Worm (Caenorhabditis elegans): ENCODE results near the gene ZC239.22.
"Not testable (repeated sequence)": the region's sequence is repeated elsewhere in the genome, so short reads cannot be mapped to it uniquely, and the experiment has no call there.

ZC239.22 gene

ce11 chrII:3201242-3201641, 19.4 kb downstream of the ZC239.22 start, which contains the start of gene sri-48:
Gene sri-48, minus strand, starts transcription at chrII:3201342.
- TF ChIP-seq tbx-2, fos-1, skn-1 (tag; optimal IDR thresholded peaks at IDR 0.05): not testable (repeated sequence)

- no peak for TF ChIP-seq R02D3.7 (tag; optimal IDR thresholded peaks at IDR 0.05)
- TF ChIP-seq nhr-25 (tag; optimal IDR thresholded peaks at IDR 0.05) = no peak
- no peak for TF ChIP-seq ceh-28 (tag; optimal IDR thresholded peaks at IDR 0.05)
- TF ChIP-seq ztf-4 (tag; optimal IDR thresholded peaks at IDR 0.05) = no peak
- no peak for TF ChIP-seq nhr-67 (tag; optimal IDR thresholded peaks at IDR 0.05)
- TF ChIP-seq nfya-1 (tag; optimal IDR thresholded peaks at IDR 0.05; ENCODE audit: insufficient read depth) = no peak
- no peak for TF ChIP-seq lin-15B (tag; optimal IDR thresholded peaks at IDR 0.05)
- TF ChIP-seq unc-62 (GFP tag; optimal IDR thresholded peaks at IDR 0.05) = no peak
Measured at ce11 chrII:3198998-3199397, 21.6 kb downstream of the ZC239.22 start, which contains the start of gene sri-51. Gene sri-51, minus strand, starts transcription at chrII:3199098.

DNA sequence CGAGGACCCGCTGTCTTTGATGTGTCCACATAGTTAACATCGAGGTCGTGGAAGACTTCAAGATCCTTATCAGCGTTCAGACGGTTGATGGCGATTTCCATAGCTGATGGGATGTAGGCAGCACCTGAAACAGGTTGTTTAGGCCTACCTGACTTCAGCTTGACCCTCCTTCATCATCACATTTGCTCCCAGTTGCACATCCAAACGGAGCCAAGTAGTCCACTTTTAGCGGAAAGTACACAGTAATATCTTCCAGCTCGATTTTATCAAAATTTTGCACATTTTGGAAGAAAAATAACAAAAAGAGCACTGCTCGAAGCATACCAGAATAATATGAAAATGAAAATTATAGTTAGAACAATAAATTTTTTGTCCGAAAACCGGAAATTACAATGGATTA, 23.7 kb downstream of the ZC239.22 start, which contains the start of gene gcy-15:
Gene gcy-15, minus strand, starts transcription at position 101 of the 400 bp plus-strand sequence.
- no peak for TF ChIP-seq egl-5 (tag; optimal IDR thresholded peaks at IDR 0.05)
- no peak for TF ChIP-seq nfya-1 (tag; optimal IDR thresholded peaks at IDR 0.05; ENCODE audit: insufficient read depth)
- TF ChIP-seq lin-15B (tag; optimal IDR thresholded peaks at IDR 0.05) = no peak
- no peak for TF ChIP-seq unc-62 (GFP tag; optimal IDR thresholded peaks at IDR 0.05)
- TF ChIP-seq eor-1 (tag; optimal IDR thresholded peaks at IDR 0.05) = no peak
- TF ChIP-seq mml-1 (tag; optimal IDR thresholded peaks at IDR 0.05) = no peak
- TF ChIP-seq aly-2 (tag; optimal IDR thresholded peaks at IDR 0.05) = no peak
- no peak for TF ChIP-seq elt-3 (tag; optimal IDR thresholded peaks at IDR 0.05)
- TF ChIP-seq fkh-2 (tag; optimal IDR thresholded peaks at IDR 0.05) = no peak
- TF ChIP-seq snpc-4 (tag; optimal IDR thresholded peaks at IDR 0.05) = no peak
- no peak for TF ChIP-seq ZK546.5 (tag; optimal IDR thresholded peaks at IDR 0.05)
- no peak for TF ChIP-seq egl-27 (tag; optimal IDR thresholded peaks at IDR 0.05)
- TF ChIP-seq R02D3.7 (tag; optimal IDR thresholded peaks at IDR 0.05) = no peak
- TF ChIP-seq fos-1 (tag; optimal IDR thresholded peaks at IDR 0.05) = no peak
- no peak for TF ChIP-seq lin-39 (tag; optimal IDR thresholded peaks at IDR 0.05)
- TF ChIP-seq nhr-28 (tag; optimal IDR thresholded peaks at IDR 0.05) = no peak
- no peak for TF ChIP-seq ceh-82 (tag; optimal IDR thresholded peaks at IDR 0.05)

DNA sequence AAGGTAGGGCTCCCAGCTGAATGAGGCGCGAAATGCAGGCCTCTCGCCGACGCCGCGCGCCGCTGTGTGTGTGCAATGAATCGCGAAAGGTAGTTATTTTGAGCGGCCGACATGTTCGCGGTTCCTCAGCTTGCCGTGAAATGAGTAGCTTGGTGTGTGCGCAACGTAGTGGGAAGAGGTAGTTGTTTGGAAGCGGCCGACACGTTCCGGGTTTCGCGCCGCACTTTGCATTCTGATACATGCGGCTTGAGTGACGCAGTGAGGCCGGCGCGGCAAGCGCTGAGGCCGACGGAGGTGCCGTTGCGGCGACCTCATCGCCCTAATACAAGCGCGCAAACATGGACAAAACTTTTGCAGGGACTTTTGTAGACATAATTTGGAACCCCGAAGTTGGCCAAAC, 24.9 kb downstream of the ZC239.22 start:
- TF ChIP-seq tbx-2 (tag; optimal IDR thresholded peaks at IDR 0.05) (no peak), fos-1 (tag; optimal IDR thresholded peaks at IDR 0.05) (no peak), egl-27 (tag; optimal IDR thresholded peaks at IDR 0.05) (no peak), mdl-1 (tag; optimal IDR thresholded peaks at IDR 0.05) (no peak), R02D3.7 (tag; optimal IDR thresholded peaks at IDR 0.05) (no peak), nhr-77 (tag; optimal IDR thresholded peaks at IDR 0.05) (no peak)

DNA sequence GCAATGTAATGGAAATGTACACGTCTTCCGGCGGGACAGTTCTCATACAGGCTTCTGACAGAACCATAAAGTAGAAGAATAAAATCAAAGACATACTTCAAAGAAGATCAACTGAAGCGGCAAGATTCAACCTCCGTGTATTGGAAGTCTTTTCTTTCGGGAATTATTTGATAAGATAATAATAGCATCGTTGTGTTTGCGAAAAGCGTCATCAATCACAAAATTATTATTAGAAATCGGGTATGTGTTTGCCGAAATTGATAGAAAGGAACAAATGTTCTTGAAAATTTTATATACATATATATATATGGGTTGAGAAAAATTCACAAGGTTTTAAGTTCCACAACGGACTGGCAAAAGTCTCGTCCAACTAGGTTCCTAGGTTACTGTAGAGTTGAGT, 29.1 kb downstream of the ZC239.22 start, which contains the start of gene Y27F2A.9:
Gene Y27F2A.9, minus strand, starts transcription at position 101 of the 400 bp plus-strand sequence.
- TF ChIP-seq nhr-23 (tag; optimal IDR thresholded peaks at IDR 0.05); ceh-82 (tag; optimal IDR thresholded peaks at IDR 0.05); ama-1 (optimal IDR thresholded peaks at IDR 0.05): not testable (repeated sequence)

DNA sequence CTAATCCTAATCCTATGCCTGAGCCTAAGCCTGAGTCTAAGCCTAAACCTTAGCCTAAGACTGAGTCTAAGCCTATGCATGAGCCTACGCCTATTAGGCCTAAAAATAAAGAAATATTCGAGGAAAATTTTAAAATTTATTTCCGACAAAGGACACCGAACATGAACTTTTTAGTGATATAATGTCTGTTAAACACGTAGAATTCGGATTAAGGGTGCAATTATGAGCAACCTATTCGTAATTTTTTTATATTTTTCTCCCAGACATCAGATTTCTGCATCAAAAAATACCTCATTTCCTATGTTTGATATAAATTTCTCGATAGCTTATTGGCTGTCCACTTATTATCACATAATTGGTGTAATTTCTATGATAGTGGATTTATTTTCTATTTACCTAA, 31.6 kb downstream of the ZC239.22 start, which contains the start of gene Y27F2A.11:
Gene Y27F2A.11, plus strand, starts transcription at position 301 of the 400 bp plus-strand sequence.
- not testable (repeated sequence) for TF ChIP-seq nhr-67, daf-12, ztf-11 (tag; optimal IDR thresholded peaks at IDR 0.05)

ce11 chrII:3185848-3186247, 34.8 kb downstream of the ZC239.22 start:
- TF ChIP-seq mdl-1 (tag; optimal IDR thresholded peaks at IDR 0.05) (no peak), fkh-2 (tag; optimal IDR thresholded peaks at IDR 0.05) (no peak), elt-2 (tag; optimal IDR thresholded peaks at IDR 0.05) (no peak), nhr-77 (tag; optimal IDR thresholded peaks at IDR 0.05) (no peak), lsy-12 (tag; optimal IDR thresholded peaks at IDR 0.05) (no peak), elt-3 (tag; optimal IDR thresholded peaks at IDR 0.05) (no peak), lin-15B (tag; optimal IDR thresholded peaks at IDR 0.05) (no peak), nhr-67 (tag; optimal IDR thresholded peaks at IDR 0.05) (no peak), lin-39 (tag; optimal IDR thresholded peaks at IDR 0.05) (no peak), jun-1 (tag; optimal IDR thresholded peaks at IDR 0.05) (no peak), ama-1 (optimal IDR thresholded peaks at IDR 0.05) (no peak), ceh-82 (tag; optimal IDR thresholded peaks at IDR 0.05) (no peak), egl-5 (tag; optimal IDR thresholded peaks at IDR 0.05) (no peak), unc-62 (GFP tag; optimal IDR thresholded peaks at IDR 0.05) (no peak), aly-2 (tag; optimal IDR thresholded peaks at IDR 0.05) (no peak)

Measured in whole organism, L3 larva.